Worm (Caenorhabditis elegans) whole organism, L4 larva: ENCODE measurements around the gene bath-41.

Source experiments
- R02D3.7 ChIP-seq: fragments of 150-350 bp; sonication (generic microtip); optimal IDR thresholded peaks from 3 replicates; lab custom pipeline; 2014; ENCODE audit warnings: missing biosample characterization, missing genetic modification characterization
- T20F7.1 ChIP-seq: fragments of 200-800 bp; sonication (Bioruptor generic); optimal IDR thresholded peaks from 2 replicates; lab custom pipeline; 2018; ENCODE audit warnings: mild to moderate bottlenecking, missing genetic modification characterization, missing compliant biosample characterization
- aly-2 ChIP-seq: sonication (generic microtip); optimal IDR thresholded peaks from 2 replicates; lab custom pipeline; 2018; ENCODE audit warnings: missing biosample characterization, missing genetic modification characterization
- ama-1 ChIP-seq: fragments of 150-350 bp; optimal IDR thresholded peaks from 2 replicates; lab custom pipeline; 2014; ENCODE audit warnings: inconsistent platforms, mixed read lengths
- egl-27 ChIP-seq: sonication (generic microtip); optimal IDR thresholded peaks from 3 replicates; lab custom pipeline; 2017; ENCODE audit warnings: missing biosample characterization, missing genetic modification reagents, missing genetic modification characterization
- lin-39 ChIP-seq: fragments of 150-350 bp; optimal IDR thresholded peaks from 2 replicates; lab custom pipeline; 2014; ENCODE audit warnings: missing biosample characterization, missing genetic modification reagents, missing genetic modification characterization
- madf-5 ChIP-seq, 2 experiments: fragments of 200-800 bp; sonication (Bioruptor generic); IDR thresholded peaks; 2 replicates each; pipeline ENCODE4 v1.3.6; 2022; ENCODE audit warnings: missing compliant biosample characterization in 2 of 2, missing genetic modification characterization in 2 of 2
- mep-1 ChIP-seq: fragments of 150-350 bp; sonication (generic microtip); optimal IDR thresholded peaks from 3 replicates; lab custom pipeline; 2014; ENCODE audit warnings: missing biosample characterization, missing genetic modification characterization
- php-3 ChIP-seq: fragments of 200-800 bp; sonication (Bioruptor generic); IDR thresholded peaks from 2 replicates; pipeline ENCODE4 v1.3.6; 2022; ENCODE audit warnings: missing genetic modification reagents, missing genetic modification characterization, missing compliant biosample characterization
- snpc-1.2 ChIP-seq: fragments of 200-800 bp; sonication (Bioruptor generic); IDR thresholded peaks from 2 replicates; pipeline ENCODE4 v1.3.6; 2022; ENCODE audit warnings: missing genetic modification reagents, missing genetic modification characterization, missing compliant biosample characterization
- unc-62 ChIP-seq, 3 experiments: fragments of 150-350 bp in 1 of 3; sonication (generic microtip); optimal IDR thresholded peaks in 2 of 3; peaks in 1 of 3; 1 replicate in 1 of 3; 2 replicates in 2 of 3; lab custom pipeline; 2014 to 2017; ENCODE audit warnings: missing biosample characterization in 3 of 3, missing genetic modification characterization in 3 of 3, missing genetic modification reagents in 3 of 3, missing genotype in 1 of 3

- TF ChIP-seq php-3 (GFP tag; lab: Robert Waterston, UW) (no peak), ama-1 (lab: Kevin White, UChicago) (no peak), lin-39 (tag; lab: Kevin White, UChicago) (no peak), R02D3.7 (no peak), unc-62 (GFP tag; optimal IDR thresholded peaks at IDR 0.05 in 1 of 2; lab: Kevin White, UChicago) (no peak), unc-62 (tag; optimal IDR thresholded peaks at IDR 0.05; lab: Kevin White, UChicago) (no peak), madf-5 (GFP tag; IDR thresholded peaks at IDR 0.05; lab: Robert Waterston, UW) (no peak), aly-2 (tag; lab: Kevin White, UChicago) (no peak), snpc-1.2 (GFP tag; lab: Robert Waterston, UW) (no peak), mep-1 (tag; lab: Kevin White, UChicago) (no peak), egl-27 (tag; lab: Kevin White, UChicago) (no peak), T20F7.1 (no peak)
These were observed 14.9 kb upstream of the bath-41 start, which contains the start of gene K07E12.2 for ce11 chrIII:6736971-6737370.
